Worm (Caenorhabditis elegans): ENCODE measurements around the gene spig-5.

The spig-5 gene

ce11 chrV:14350949-14351348 is 42.7 kb downstream of the spig-5 start (continued):
- TF ChIP-seq pha-2 (tag; optimal IDR thresholded peaks at IDR 0.05) (no peak), unc-42 (tag; optimal IDR thresholded peaks at IDR 0.05) (peak; percentile 72), T23F11.4 (GFP tag; optimal IDR thresholded peaks at IDR 0.05) (no peak), odd-2 (tag; optimal IDR thresholded peaks at IDR 0.05) (no peak), ceh-24 (tag; optimal IDR thresholded peaks at IDR 0.05) (no peak), ceh-18 (tag; optimal IDR thresholded peaks at IDR 0.05) (peak; percentile 79), ceh-34 (tag; optimal IDR thresholded peaks at IDR 0.05) (peak; percentile 43), ceh-14 (tag; optimal IDR thresholded peaks at IDR 0.05) (peak; percentile 55), pax-1 (tag; optimal IDR thresholded peaks at IDR 0.05) (no peak), hlh-30 (tag; optimal IDR thresholded peaks at IDR 0.05; ENCODE audit: insufficient read depth) (no peak), F13H6.1 (tag; optimal IDR thresholded peaks at IDR 0.05) (peak; percentile 3), ref-2 (tag; optimal IDR thresholded peaks at IDR 0.05) (peak; percentile 54)

ce11 chrV:14351629-14352028 is 43.4 kb downstream of the spig-5 start, which contains the start of gene vha-13:
TSS of gene vha-13 (plus strand) at chrV:14351709.
- TF ChIP-seq unc-42 (tag; optimal IDR thresholded peaks at IDR 0.05) (no peak), fkh-10 (GFP tag; optimal IDR thresholded peaks at IDR 0.05) (no peak), tbx-7 (tag; optimal IDR thresholded peaks at IDR 0.05) (no peak), ref-2 (tag; optimal IDR thresholded peaks at IDR 0.05) (no peak), unc-55 (GFP tag; optimal IDR thresholded peaks at IDR 0.05) (no peak)

- TF ChIP-seq pros-1 (tag; optimal IDR thresholded peaks at IDR 0.05): no peak
- no peak for TF ChIP-seq ceh-22 (tag; optimal IDR thresholded peaks at IDR 0.05)
- TF ChIP-seq unc-3 (GFP tag; conservative IDR thresholded peaks at IDR 0.05): no peak
- no peak for TF ChIP-seq unc-3 (tag; optimal IDR thresholded peaks at IDR 0.05)
- TF ChIP-seq ceh-31 (tag; optimal IDR thresholded peaks at IDR 0.05): no peak
- TF ChIP-seq tbx-2 (tag; optimal IDR thresholded peaks at IDR 0.05): no peak
- TF ChIP-seq pag-3 (tag; optimal IDR thresholded peaks at IDR 0.05; ENCODE audit: borderline replicate concordance): no peak
- no peak for TF ChIP-seq ahr-1 (tag; optimal IDR thresholded peaks at IDR 0.05)
- TF ChIP-seq hlh-8 (tag; optimal IDR thresholded peaks at IDR 0.05): no peak
- TF ChIP-seq ceh-45 (GFP tag; IDR thresholded peaks at IDR 0.05): no peak
- TF ChIP-seq pha-2 (tag; optimal IDR thresholded peaks at IDR 0.05): no peak
- TF ChIP-seq nfya-1 (tag; optimal IDR thresholded peaks at IDR 0.05): no peak
- no peak for TF ChIP-seq ceh-30 (tag; optimal IDR thresholded peaks at IDR 0.05)
- no peak for TF ChIP-seq ceh-19 (GFP tag; optimal IDR thresholded peaks at IDR 0.05)
Observed at ce11 chrV:14352032-14352431, 43.8 kb downstream of the spig-5 start.

- no peak for TF ChIP-seq sox-4 (tag; optimal IDR thresholded peaks at IDR 0.05)
- peak; percentile 52 for TF ChIP-seq ama-1 (optimal IDR thresholded peaks at IDR 0.05)
- no peak for TF ChIP-seq sox-2 (GFP tag; IDR thresholded peaks at IDR 0.05)
- TF ChIP-seq che-1 (tag; optimal IDR thresholded peaks at IDR 0.05): no peak
- TF ChIP-seq tbx-2 (tag; optimal IDR thresholded peaks at IDR 0.05): no peak
- TF ChIP-seq hlh-13 (GFP tag; optimal IDR thresholded peaks at IDR 0.05): no peak
- TF ChIP-seq unc-42 (tag; optimal IDR thresholded peaks at IDR 0.05): no peak
Observed at ce11 chrV:14354258-14354877, 46.1 kb downstream of the spig-5 start, which contains the start of gene Y49A3A.3. TSS of gene Y49A3A.3 (plus strand) at chrV:14354410.

ce11 chrV:14355738-14356368 is 47.6 kb downstream of the spig-5 start, which contains the start of gene cyn-1:
TSS of gene cyn-1 (plus strand) at chrV:14356076.
- TF ChIP-seq fax-1 (tag; optimal IDR thresholded peaks at IDR 0.05) (no peak), pros-1 (tag; optimal IDR thresholded peaks at IDR 0.05) (no peak), Y22D7AL.16 (tag; optimal IDR thresholded peaks at IDR 0.05) (no peak), fkh-10 (GFP tag; optimal IDR thresholded peaks at IDR 0.05) (no peak), C08G9.2 (tag; optimal IDR thresholded peaks at IDR 0.05) (no peak), tbx-2 (tag; optimal IDR thresholded peaks at IDR 0.05) (peak; percentile 25), lin-11 (tag; optimal IDR thresholded peaks at IDR 0.05) (no peak), ceh-24 (tag; optimal IDR thresholded peaks at IDR 0.05) (no peak), hlh-15 (tag; optimal IDR thresholded peaks at IDR 0.05) (no peak), unc-42 (tag; optimal IDR thresholded peaks at IDR 0.05) (peak; percentile 51), nfya-1 (tag; optimal IDR thresholded peaks at IDR 0.05) (peak; percentile 81), rnt-1 (tag; optimal IDR thresholded peaks at IDR 0.05) (no peak), npax-4 (tag; optimal IDR thresholded peaks at IDR 0.05) (no peak), ceh-30 (tag; optimal IDR thresholded peaks at IDR 0.05) (no peak), madf-2 (tag; optimal IDR thresholded peaks at IDR 0.05) (no peak), pax-1 (tag; optimal IDR thresholded peaks at IDR 0.05) (no peak), dmd-4 (tag; optimal IDR thresholded peaks at IDR 0.05; ENCODE audit: borderline replicate concordance) (no peak), ceh-34 (tag; optimal IDR thresholded peaks at IDR 0.05) (peak; percentile 35), ceh-9 (tag; optimal IDR thresholded peaks at IDR 0.05) (no peak), ceh-45 (GFP tag; IDR thresholded peaks at IDR 0.05) (no peak), pha-2 (tag; optimal IDR thresholded peaks at IDR 0.05) (no peak), ceh-18 (tag; optimal IDR thresholded peaks at IDR 0.05) (peak; percentile 33), pag-3 (tag; optimal IDR thresholded peaks at IDR 0.05; ENCODE audit: borderline replicate concordance) (no peak)
